Worm (Caenorhabditis elegans) whole organism, young adult: ENCODE data around the gene xrn-2.
A peak's percentile ranks its signal among the peaks of the same experiment; 100 is the strongest.

Source experiments
- B0261.1 ChIP-seq: sonication (generic microtip); optimal IDR thresholded peaks from 2 replicates; lab custom pipeline; 2016; ENCODE audit warnings: mild to moderate bottlenecking, missing genetic modification characterization, moderate library complexity, missing compliant biosample characterization
- B0336.3 ChIP-seq: fragments of 200-800 bp; sonication (Bioruptor generic); IDR thresholded peaks from 2 replicates; pipeline ENCODE4 v1.3.6; 2022; ENCODE audit warnings: missing genetic modification characterization, missing compliant biosample characterization
- F33H1.4 ChIP-seq: fragments of 200-800 bp; sonication (Bioruptor generic); IDR thresholded peaks from 2 replicates; pipeline ENCODE4 v1.3.6; 2022; ENCODE audit warnings: missing genetic modification reagents, missing genetic modification characterization, missing compliant biosample characterization
- F39B2.1 ChIP-seq: fragments of 200-800 bp; sonication (Bioruptor generic); IDR thresholded peaks from 2 replicates; pipeline ENCODE4 v1.3.6; 2022; ENCODE audit warnings: missing genetic modification reagents, missing genetic modification characterization, missing compliant biosample characterization
- Y56A3A.18 ChIP-seq: fragments of 200-800 bp; sonication (Bioruptor generic); IDR thresholded peaks from 2 replicates; pipeline ENCODE4 v1.3.6; 2022; ENCODE audit warnings: missing genetic modification reagents, missing genetic modification characterization, missing compliant biosample characterization
- Y67H2A.10 ChIP-seq: fragments of 200-800 bp; sonication (Bioruptor generic); conservative IDR thresholded peaks from 2 replicates; pipeline ENCODE4 v1.3.6; 2022; ENCODE audit warnings: missing genetic modification reagents, missing genetic modification characterization, missing compliant biosample characterization
- akir-1 ChIP-seq: fragments of 200-800 bp; sonication (Bioruptor generic); optimal IDR thresholded peaks from 2 replicates; lab custom pipeline; 2018; ENCODE audit warnings: mild to moderate bottlenecking, missing genetic modification characterization, moderate library complexity, missing compliant biosample characterization
- bed-2 ChIP-seq: fragments of 200-800 bp; sonication (Bioruptor generic); IDR thresholded peaks from 2 replicates; pipeline ENCODE4 v1.3.6; 2022; ENCODE audit warnings: missing genetic modification reagents, missing genetic modification characterization, missing compliant biosample characterization
- ceh-100 ChIP-seq: fragments of 200-800 bp; sonication (Bioruptor generic); IDR thresholded peaks from 2 replicates; pipeline ENCODE4 v1.3.6; 2022; ENCODE audit warnings: missing genetic modification reagents, missing genetic modification characterization, missing compliant biosample characterization
- ceh-27 ChIP-seq: fragments of 200-800 bp; sonication (Bioruptor generic); optimal IDR thresholded peaks from 2 replicates; lab custom pipeline; 2018; ENCODE audit warnings: mild to moderate bottlenecking, missing genetic modification characterization, moderate library complexity, missing compliant biosample characterization
- efl-1 ChIP-seq: fragments of 150-350 bp; optimal IDR thresholded peaks from 2 replicates; lab custom pipeline; 2014; ENCODE audit warnings: missing biosample characterization, missing genetic modification reagents, missing genetic modification characterization
- egrh-3 ChIP-seq: fragments of 200-800 bp; sonication (Bioruptor generic); IDR thresholded peaks from 2 replicates; pipeline ENCODE4 v1.3.6; 2022; ENCODE audit warnings: missing genetic modification reagents, missing genetic modification characterization, missing compliant biosample characterization
- fkh-3 ChIP-seq: sonication (generic microtip); optimal IDR thresholded peaks from 2 replicates; lab custom pipeline; 2016; ENCODE audit warnings: mild to moderate bottlenecking, missing genetic modification characterization, missing compliant biosample characterization
- him-1 ChIP-seq: sonication (generic microtip); optimal IDR thresholded peaks from 2 replicates; lab custom pipeline; 2016; ENCODE audit warnings: missing genotype, missing genetic modification reagents, missing genetic modification characterization, missing compliant biosample characterization
- hmg-1.2 ChIP-seq: fragments of 200-800 bp; sonication (Bioruptor generic); IDR thresholded peaks from 2 replicates; pipeline ENCODE4 v1.3.6; 2022; ENCODE audit warnings: missing genetic modification reagents, missing genetic modification characterization, missing compliant biosample characterization
- lsl-1 ChIP-seq: fragments of 200-800 bp; sonication (Bioruptor generic); optimal IDR thresholded peaks from 2 replicates; lab custom pipeline; 2018; ENCODE audit warnings: mild to moderate bottlenecking, missing genetic modification characterization, moderate library complexity, missing compliant biosample characterization
- madf-8 ChIP-seq: fragments of 200-800 bp; sonication (Bioruptor generic); conservative IDR thresholded peaks from 2 replicates; pipeline ENCODE4 v1.3.6; 2022; ENCODE audit warnings: missing genetic modification reagents, missing genetic modification characterization, missing compliant biosample characterization
- mxl-1 ChIP-seq: sonication (generic microtip); optimal IDR thresholded peaks from 2 replicates; lab custom pipeline; 2016; ENCODE audit warnings: missing genetic modification characterization, missing compliant biosample characterization
- nhr-179 ChIP-seq: sonication (generic microtip); optimal IDR thresholded peaks from 2 replicates; lab custom pipeline; 2016; ENCODE audit warnings: mild to moderate bottlenecking, missing genetic modification characterization, missing compliant biosample characterization
- nhr-90 ChIP-seq: sonication (generic microtip); optimal IDR thresholded peaks from 2 replicates; lab custom pipeline; 2016; ENCODE audit warnings: missing genotype, mild to moderate bottlenecking, missing genetic modification characterization, missing compliant biosample characterization
- sdz-38 ChIP-seq: sonication (generic microtip); optimal IDR thresholded peaks from 2 replicates; lab custom pipeline; 2016; ENCODE audit warnings: missing genotype, missing genetic modification characterization, missing compliant biosample characterization
- snpc-1.1 ChIP-seq: sonication (generic microtip); optimal IDR thresholded peaks from 2 replicates; lab custom pipeline; 2017; ENCODE audit warnings: missing genetic modification characterization, mild to moderate bottlenecking, missing compliant biosample characterization, antibody characterized with exemption, moderate library complexity, missing genotype, missing genetic modification reagents; ENCODE audit not compliant: insufficient read depth
- snpc-4 ChIP-seq, 5 experiments: fragments of 150-350 bp in 1 of 5; sonication (generic microtip) in 4 of 5; optimal IDR thresholded peaks; 2 replicates each; lab custom pipeline; 2014 to 2018; ENCODE audit warnings: missing genetic modification characterization in 5 of 5, missing biosample characterization in 3 of 5, antibody characterized with exemption in 2 of 5, mild to moderate bottlenecking in 2 of 5, missing compliant biosample characterization in 2 of 5, missing genotype in 2 of 5, moderate library complexity in 2 of 5, missing genetic modification reagents in 1 of 5
- tbp1 ChIP-seq: fragments of 200-800 bp; sonication (Bioruptor generic); optimal IDR thresholded peaks from 2 replicates; lab custom pipeline; 2018; ENCODE audit warnings: mild to moderate bottlenecking, missing genetic modification characterization, missing compliant biosample characterization
- tlf-1 ChIP-seq: fragments of 200-800 bp; sonication (Bioruptor generic); optimal IDR thresholded peaks from 2 replicates; lab custom pipeline; 2018; ENCODE audit warnings: mild to moderate bottlenecking, missing genetic modification characterization, missing compliant biosample characterization
- unc-130 ChIP-seq: sonication (generic microtip); optimal IDR thresholded peaks from 2 replicates; lab custom pipeline; 2016; ENCODE audit warnings: missing genetic modification reagents, missing genetic modification characterization, missing compliant biosample characterization
- zfh-2 ChIP-seq: fragments of 200-800 bp; sonication (Bioruptor generic); conservative IDR thresholded peaks from 2 replicates; pipeline ENCODE4 v1.3.6; 2022; ENCODE audit warnings: missing genetic modification reagents, missing genetic modification characterization, missing compliant biosample characterization
- zim-3 ChIP-seq: sonication (generic microtip); optimal IDR thresholded peaks from 2 replicates; lab custom pipeline; 2017; ENCODE audit warnings: mild to moderate bottlenecking, missing genetic modification characterization, moderate library complexity, missing compliant biosample characterization
- ztf-28 ChIP-seq: fragments of 200-800 bp; sonication (Bioruptor generic); IDR thresholded peaks from 2 replicates; pipeline ENCODE4 v1.3.6; 2022; ENCODE audit warnings: missing genetic modification reagents, missing genetic modification characterization, missing compliant biosample characterization

Gene xrn-2

DNA sequence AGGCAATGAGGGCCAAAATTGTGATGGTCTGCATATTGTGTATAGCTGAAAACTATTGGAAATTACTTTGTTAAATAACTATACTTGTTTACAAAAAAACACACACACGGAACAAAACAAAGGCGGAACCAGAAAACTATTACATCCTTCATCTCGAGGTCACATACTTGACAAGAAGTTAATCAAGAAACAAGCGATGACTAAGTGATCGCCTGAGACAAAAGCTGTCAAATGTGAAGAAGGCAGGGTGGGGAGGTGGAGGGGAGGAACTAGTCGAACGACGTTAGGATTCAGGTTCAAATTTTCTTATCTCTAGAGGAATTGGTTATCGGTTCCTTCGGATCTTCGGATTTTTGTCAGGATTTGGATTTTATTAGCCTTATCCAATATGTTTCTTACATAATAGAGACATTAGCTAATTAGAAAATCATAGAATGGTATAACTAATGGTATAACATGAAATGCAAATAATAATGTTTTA is 46.3 kb upstream of the xrn-2 start, which contains the start of gene cpg-7:
Gene cpg-7 (minus strand): TSS at position 51 of the 481 bp plus-strand sequence.
- TF ChIP-seq nhr-90 (tag; lab: Kevin White, UChicago): no peak
- no peak for TF ChIP-seq sdz-38 (tag; lab: Kevin White, UChicago)
- TF ChIP-seq snpc-4 (GFP tag; optimal IDR thresholded peaks at IDR 0.05; lab: Kevin White, UChicago): no peak
- TF ChIP-seq snpc-4 (tag; optimal IDR thresholded peaks at IDR 0.05; lab: Kevin White, UChicago): no peak
- TF ChIP-seq tbp1 (GFP tag; lab: Kevin White, UChicago): no peak
- TF ChIP-seq ceh-100: no peak

DNA sequence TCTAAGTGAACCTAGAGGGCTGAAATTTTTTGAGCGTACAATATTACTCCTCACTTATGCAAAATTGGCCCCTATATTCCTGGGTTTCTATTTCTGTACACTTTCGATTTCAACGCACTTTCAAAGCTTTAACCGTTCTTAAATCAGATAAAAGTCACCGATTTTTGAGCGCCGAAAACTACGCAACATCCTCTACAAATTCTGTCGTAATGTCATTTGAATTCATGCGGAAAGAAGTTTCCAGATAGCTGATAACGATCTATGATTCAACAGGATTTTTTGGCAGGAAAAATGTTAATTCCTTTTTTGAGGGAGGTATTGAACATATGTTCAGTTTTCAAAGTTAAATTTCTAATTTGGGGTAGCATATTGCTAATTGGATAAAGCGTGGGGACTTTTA is 42.7 kb upstream of the xrn-2 start:
- TF ChIP-seq bed-2 (GFP tag; lab: Robert Waterston, UW) (no peak), nhr-179 (tag; lab: Kevin White, UChicago) (no peak), B0261.1 (tag; lab: Kevin White, UChicago) (no peak), Y56A3A.18 (GFP tag; lab: Robert Waterston, UW) (no peak), tlf-1 (no peak), ztf-28 (GFP tag; lab: Robert Waterston, UW) (no peak), akir-1 (GFP tag; lab: Kevin White, UChicago) (no peak), hmg-1.2 (GFP tag; lab: Robert Waterston, UW) (no peak), him-1 (tag; lab: Kevin White, UChicago) (no peak)

DNA sequence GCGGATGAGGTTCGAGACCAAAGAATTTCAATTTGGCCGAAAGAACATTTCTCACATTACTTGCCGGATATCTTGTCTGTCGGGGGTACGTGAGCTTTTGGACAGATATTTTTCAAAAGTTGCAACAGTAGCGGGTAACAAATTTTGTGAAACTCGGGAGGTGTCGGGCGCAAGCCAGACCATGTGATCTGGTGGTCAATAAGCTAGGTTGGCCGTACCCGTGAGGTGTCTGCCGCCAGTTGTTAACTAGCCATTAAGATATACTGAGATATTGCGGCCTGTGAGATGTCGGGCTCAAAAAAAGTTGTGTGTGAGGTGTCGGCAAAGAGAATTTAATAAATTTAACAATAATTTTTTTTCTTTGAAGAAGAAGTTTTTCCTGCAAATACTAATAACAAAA is 37.2 kb upstream of the xrn-2 start:
- no peak for TF ChIP-seq snpc-4 (GFP tag; optimal IDR thresholded peaks at IDR 0.05; lab: Kevin White, UChicago)
- peak in 2 of 4 experiments; percentile 29 to 58 for TF ChIP-seq snpc-4 (tag; optimal IDR thresholded peaks at IDR 0.05; lab: Kevin White, UChicago)
- no peak for TF ChIP-seq unc-130 (GFP tag; lab: Kevin White, UChicago)

DNA sequence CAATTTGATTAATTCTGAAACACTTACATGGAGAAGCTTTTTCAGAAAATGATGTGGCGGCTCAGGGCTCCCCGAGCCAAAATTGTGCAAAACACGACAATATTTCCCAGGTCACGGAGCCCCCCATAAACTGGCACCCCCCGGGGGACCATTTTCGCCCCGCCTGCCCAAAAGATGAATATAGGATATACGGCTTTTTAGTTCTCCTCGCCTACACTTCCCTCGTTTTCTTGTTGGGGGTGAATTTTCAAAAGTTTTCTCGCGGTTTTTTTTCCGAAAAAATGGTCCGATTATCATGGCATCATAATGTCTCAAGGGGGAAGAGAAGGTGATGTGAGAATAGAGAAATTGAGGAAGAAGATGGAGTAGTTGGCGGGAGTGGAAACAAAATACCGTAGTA is 33.5 kb upstream of the xrn-2 start, which contains the start of gene K09E4.4:
Gene K09E4.4 (minus strand): TSS at position 101 of the 400 bp plus-strand sequence.
- TF ChIP-seq egrh-3: no peak
- no peak for TF ChIP-seq efl-1 (GFP tag; lab: Kevin White, UChicago)
- no peak for TF ChIP-seq nhr-90 (tag; lab: Kevin White, UChicago)
- TF ChIP-seq ceh-100: no peak
- no peak for TF ChIP-seq F39B2.1
- TF ChIP-seq mxl-1: no peak
- no peak for TF ChIP-seq lsl-1 (GFP tag; lab: Kevin White, UChicago)
- no peak for TF ChIP-seq zfh-2 (GFP tag; lab: Robert Waterston, UW)
- TF ChIP-seq zim-3 (tag; lab: Kevin White, UChicago): no peak
- no peak for TF ChIP-seq F33H1.4 (GFP tag; lab: Robert Waterston, UW)

DNA sequence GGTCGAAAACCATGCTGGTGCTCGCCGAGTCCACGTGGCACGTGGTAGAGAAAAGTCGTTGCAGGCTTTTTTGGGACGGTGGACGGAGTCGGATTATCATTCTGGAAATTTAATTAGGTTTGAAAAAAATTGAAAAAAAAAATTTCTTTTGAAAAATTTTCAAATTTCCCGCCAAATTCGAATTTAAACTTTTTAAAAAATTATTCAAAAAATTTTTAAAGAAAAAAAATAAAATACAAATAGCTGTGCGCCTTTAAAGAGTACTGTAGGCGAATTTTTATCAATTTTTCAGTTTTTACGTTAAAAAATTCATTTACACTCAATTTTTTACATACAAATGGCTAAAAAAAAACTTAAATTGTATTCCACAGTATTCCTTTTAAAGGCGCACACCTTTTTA is 28.7 kb upstream of the xrn-2 start, which contains the start of gene K09E4.3:
Gene K09E4.3 (minus strand): TSS at position 101 of the 400 bp plus-strand sequence.
- TF ChIP-seq zfh-2 (GFP tag; lab: Robert Waterston, UW) (0 out of 2 replicates have a peak, but pooled peaks have one; percentile 27), madf-8 (no peak)

DNA sequence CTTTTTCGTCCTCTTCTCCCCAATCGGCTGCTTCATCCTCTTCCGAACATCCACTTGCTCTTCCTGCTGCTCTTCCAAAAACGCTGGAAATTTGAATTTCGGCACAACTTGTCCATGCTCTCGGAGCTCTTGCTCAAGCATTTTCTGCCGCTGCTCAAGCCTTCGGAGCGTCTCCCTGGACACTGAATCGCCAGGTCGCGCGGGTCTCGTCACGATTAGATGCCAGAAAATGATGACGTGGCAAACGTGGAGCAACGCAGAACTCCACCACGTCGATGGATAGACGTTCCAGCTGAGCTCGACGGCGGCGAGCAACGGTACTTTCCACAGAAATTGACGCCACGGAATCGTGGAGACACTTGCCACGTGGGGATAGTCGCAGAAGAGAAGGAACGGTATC is 26.4 kb upstream of the xrn-2 start:
- TF ChIP-seq B0336.3 (no peak), Y67H2A.10 (GFP tag; lab: Robert Waterston, UW) (no peak), zfh-2 (GFP tag; lab: Robert Waterston, UW) (peak; percentile 73)

DNA sequence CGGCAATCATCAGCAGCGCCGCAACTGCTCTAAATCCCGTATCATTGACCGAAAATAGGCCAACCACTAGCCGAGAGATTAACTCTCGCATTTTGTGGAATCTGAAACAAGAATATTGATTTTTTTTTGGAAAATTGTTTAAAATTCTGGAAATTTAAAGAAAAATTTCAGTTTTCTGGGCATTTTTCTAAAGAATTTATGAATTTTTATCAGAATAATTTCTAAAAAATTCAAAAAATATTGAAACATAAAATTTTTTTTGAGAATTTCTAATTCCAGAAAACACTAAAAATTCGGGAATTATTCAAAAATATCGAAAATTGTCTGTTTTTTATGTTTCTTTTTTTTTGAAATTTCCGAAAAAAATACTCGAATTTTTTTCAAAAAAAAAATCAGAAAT is 22.8 kb upstream of the xrn-2 start, which contains the start of gene algn-3:
Gene algn-3 (minus strand): TSS at position 101 of the 400 bp plus-strand sequence.
- TF ChIP-seq snpc-1.1 (tag; lab: Kevin White, UChicago) (no peak), fkh-3 (no peak), ceh-27 (no peak)
- TF ChIP-seq, all 124 proteins: peak for 0
